Worm (Caenorhabditis elegans) whole organism, midembryonic: Measurements from ENCODE around the gene kel-3.

Experiments used
- T22C8.4 ChIP-seq: fragments of 200-800 bp; sonication (Bioruptor generic); IDR thresholded peaks from 2 replicates; pipeline ENCODE4 v1.3.6; 2022; ENCODE audit warnings: missing genetic modification characterization, missing compliant biosample characterization
- cog-1 ChIP-seq: sonication (generic microtip); optimal IDR thresholded peaks from 2 replicates; lab custom pipeline; 2016; ENCODE audit warnings: missing genetic modification characterization, missing compliant biosample characterization
- flt-1 ChIP-seq: fragments of 200-800 bp; sonication (Bioruptor generic); IDR thresholded peaks from 2 replicates; pipeline ENCODE4 v1.3.6; 2022; ENCODE audit warnings: missing genetic modification characterization, missing compliant biosample characterization
- klf-2 ChIP-seq: fragments of 200-800 bp; sonication (Bioruptor generic); conservative IDR thresholded peaks from 2 replicates; pipeline ENCODE4 v1.3.6; 2022; ENCODE audit warnings: missing genetic modification reagents, missing genetic modification characterization, missing compliant biosample characterization
- med-1 ChIP-seq: sonication (generic microtip); optimal IDR thresholded peaks from 2 replicates; lab custom pipeline; 2017; ENCODE audit warnings: missing genetic modification characterization, mild to moderate bottlenecking, missing compliant biosample characterization, antibody characterized with exemption, missing genetic modification reagents; ENCODE audit not compliant: insufficient read depth
- ref-1 ChIP-seq: fragments of 200-800 bp; sonication (Bioruptor generic); conservative IDR thresholded peaks from 2 replicates; pipeline ENCODE4 v1.3.6; 2022; ENCODE audit warnings: missing genetic modification reagents, missing genetic modification characterization, missing compliant biosample characterization
- tab-1 ChIP-seq: fragments of 200-800 bp; sonication (Bioruptor generic); IDR thresholded peaks from 2 replicates; pipeline ENCODE4 v1.3.6; 2022; ENCODE audit warnings: missing genetic modification characterization, missing compliant biosample characterization
- ztf-23 ChIP-seq: fragments of 200-800 bp; sonication (Bioruptor generic); IDR thresholded peaks from 2 replicates; pipeline ENCODE4 v1.3.6; 2022; ENCODE audit warnings: missing genetic modification reagents, missing genetic modification characterization, missing compliant biosample characterization
- ztf-29 ChIP-seq: fragments of 200-800 bp; sonication (Bioruptor generic); IDR thresholded peaks from 2 replicates; pipeline ENCODE4 v1.3.6; 2022; ENCODE audit warnings: missing genetic modification reagents, missing genetic modification characterization, missing compliant biosample characterization

Gene kel-3

DNA sequence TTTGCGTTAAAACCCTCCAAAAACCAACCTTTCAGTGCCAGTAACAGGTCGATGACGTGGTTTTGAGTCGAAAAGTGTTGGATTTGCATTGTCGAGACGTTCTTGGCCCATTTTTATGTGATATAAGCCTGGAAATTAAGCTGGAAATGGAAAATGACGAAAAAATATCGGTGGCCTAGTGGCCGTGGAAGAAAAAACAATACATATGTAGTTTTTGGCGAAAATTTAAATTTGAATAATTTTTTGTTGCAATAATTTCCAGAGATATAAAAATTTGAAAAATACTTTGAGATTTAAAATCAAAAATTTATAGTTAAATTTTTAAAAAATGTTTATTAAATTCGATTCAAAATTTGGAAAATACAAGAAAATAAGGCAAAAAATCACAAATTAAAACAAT is 25.2 kb upstream of the kel-3 start, which contains the start of gene ciao-2B:
TSS of gene ciao-2B (minus strand) at position 130 of the 400 bp plus-strand sequence.
- TF ChIP-seq ref-1 (GFP tag; lab: Robert Waterston, UW): no peak
- no peak for TF ChIP-seq tab-1 (GFP tag; lab: Robert Waterston, UW)
- no peak for TF ChIP-seq cog-1 (tag; lab: Kevin White, UChicago)
- no peak for TF ChIP-seq ztf-23 (GFP tag; lab: Robert Waterston, UW)
- no peak for TF ChIP-seq med-1 (GFP tag; lab: Kevin White, UChicago)
- no peak for TF ChIP-seq T22C8.4 (GFP tag; lab: Robert Waterston, UW)
- no peak for TF ChIP-seq ztf-29 (GFP tag; lab: Robert Waterston, UW)
- no peak for TF ChIP-seq flt-1 (GFP tag; lab: Robert Waterston, UW)
- TF ChIP-seq klf-2: no peak

DNA sequence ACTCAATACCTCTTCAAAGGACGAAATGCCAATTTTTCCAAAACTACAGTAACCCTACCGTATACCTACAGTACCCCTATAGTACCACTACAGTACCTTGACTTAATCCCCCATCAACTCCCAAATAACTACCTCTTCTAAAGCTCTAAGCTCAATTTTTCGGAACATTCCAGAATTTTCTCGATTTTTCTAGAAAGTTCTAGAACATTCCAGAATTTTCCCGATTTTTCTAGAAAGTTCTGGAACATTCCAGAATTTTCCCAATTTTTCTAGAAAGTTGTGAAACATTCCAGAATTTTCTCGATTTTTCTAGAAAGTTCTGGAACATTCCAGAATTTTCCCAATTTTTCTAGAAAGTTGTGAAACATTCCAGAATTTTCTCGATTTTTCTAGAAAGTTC is 17.8 kb upstream of the kel-3 start:
- TF ChIP-seq flt-1 (GFP tag; lab: Robert Waterston, UW): peak; percentile 65; the same call in 1 of the 2 replicates

DNA sequence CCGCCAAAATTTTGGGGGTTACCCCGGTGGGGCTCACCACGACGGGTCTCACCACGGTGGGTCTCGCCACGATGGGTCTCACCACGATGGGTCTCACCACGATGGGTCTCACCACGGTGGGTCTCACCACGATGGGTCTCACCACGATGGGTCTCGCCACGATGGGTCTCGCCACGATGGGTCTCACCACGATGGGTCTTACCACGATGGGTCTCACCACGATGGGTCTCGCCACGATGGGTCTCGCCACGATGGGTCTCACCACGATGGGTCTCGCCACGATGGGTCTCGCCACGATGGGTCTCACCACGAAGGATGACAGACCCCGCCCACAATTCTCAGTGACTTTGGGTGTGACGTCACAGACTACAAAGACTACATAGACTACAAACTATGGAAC is 16.4 kb upstream of the kel-3 start:
- TF ChIP-seq tab-1 (GFP tag; lab: Robert Waterston, UW): 0 out of 2 replicates have a peak, but pooled peaks have one; percentile 21

DNA sequence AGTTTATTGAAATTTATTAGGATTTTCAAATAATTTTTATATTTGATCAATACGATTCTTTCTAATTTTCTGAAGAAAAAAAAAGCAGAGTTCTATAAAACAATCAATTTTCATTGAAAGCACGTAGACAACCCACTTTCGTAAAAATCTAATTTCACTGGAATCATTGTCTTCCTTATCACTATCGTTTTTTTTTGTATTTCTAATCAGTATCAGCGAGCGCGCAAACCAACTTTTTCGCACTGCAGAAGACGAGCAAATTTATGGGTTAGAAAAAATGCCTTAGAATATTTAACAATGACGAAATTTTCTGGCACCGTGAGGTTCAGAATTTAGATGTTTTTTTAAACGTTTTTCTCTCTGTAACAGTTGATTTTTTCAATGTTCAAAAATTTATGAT is 11.8 kb upstream of the kel-3 start:
- TF ChIP-seq cog-1 (tag; lab: Kevin White, UChicago) (no peak), ztf-29 (GFP tag; lab: Robert Waterston, UW) (no peak), klf-2 (no peak), tab-1 (GFP tag; lab: Robert Waterston, UW) (no peak), ref-1 (GFP tag; lab: Robert Waterston, UW) (no peak), ztf-23 (GFP tag; lab: Robert Waterston, UW) (no peak), T22C8.4 (GFP tag; lab: Robert Waterston, UW) (no peak), med-1 (GFP tag; lab: Kevin White, UChicago) (no peak), flt-1 (GFP tag; lab: Robert Waterston, UW) (no peak)

DNA sequence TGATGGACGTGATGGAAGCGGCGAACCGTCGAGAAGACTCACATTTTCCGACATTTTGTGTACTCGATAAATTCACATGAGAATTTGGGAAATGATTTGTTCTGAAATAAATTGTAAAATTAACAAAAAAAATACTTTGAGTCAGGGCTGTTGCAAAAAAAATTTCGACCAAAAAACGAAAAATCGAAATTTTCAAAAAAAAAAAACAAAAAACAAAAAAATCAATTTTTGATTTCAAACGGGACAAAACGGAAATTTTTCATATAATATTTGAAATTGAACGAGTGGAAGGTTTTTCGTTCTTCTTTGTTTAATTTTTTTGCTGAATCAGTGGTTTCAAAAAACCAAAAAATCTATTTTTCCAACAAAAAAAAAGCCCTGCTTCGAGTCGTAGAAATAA is 9.4 kb upstream of the kel-3 start, which contains the start of gene cua-1:
TSS of gene cua-1 (minus strand) at position 101 of the 400 bp plus-strand sequence.
- TF ChIP-seq cog-1 (tag; lab: Kevin White, UChicago) (no peak), med-1 (GFP tag; lab: Kevin White, UChicago) (no peak), tab-1 (GFP tag; lab: Robert Waterston, UW) (no peak), ztf-29 (GFP tag; lab: Robert Waterston, UW) (no peak), flt-1 (GFP tag; lab: Robert Waterston, UW) (no peak), ref-1 (GFP tag; lab: Robert Waterston, UW) (no peak), T22C8.4 (GFP tag; lab: Robert Waterston, UW) (no peak), ztf-23 (GFP tag; lab: Robert Waterston, UW) (no peak)

DNA sequence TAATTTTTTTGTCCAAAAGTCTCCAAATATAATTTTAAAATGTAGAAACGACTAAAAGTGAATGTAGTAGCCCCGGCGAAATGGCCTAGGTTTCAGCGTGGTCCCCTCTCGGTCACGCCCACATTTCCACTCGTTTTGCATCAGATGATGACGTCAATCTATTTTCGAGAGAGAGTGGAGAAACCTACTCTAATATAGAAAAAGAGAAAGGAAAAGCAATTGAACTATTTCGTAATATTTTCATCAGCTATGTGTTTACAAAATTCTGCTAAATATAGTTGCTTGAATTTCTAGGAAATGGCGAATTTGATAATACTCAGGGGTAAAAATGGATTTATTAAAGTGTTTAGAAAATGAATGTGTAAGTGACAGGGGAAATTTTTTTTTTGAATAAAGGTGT is 8.8 kb upstream of the kel-3 start:
- no peak for TF ChIP-seq cog-1 (tag; lab: Kevin White, UChicago)
- TF ChIP-seq tab-1 (GFP tag; lab: Robert Waterston, UW): no peak
- no peak for TF ChIP-seq flt-1 (GFP tag; lab: Robert Waterston, UW)
- no peak for TF ChIP-seq ztf-29 (GFP tag; lab: Robert Waterston, UW)
- no peak for TF ChIP-seq klf-2
- TF ChIP-seq ref-1 (GFP tag; lab: Robert Waterston, UW): no peak
- no peak for TF ChIP-seq T22C8.4 (GFP tag; lab: Robert Waterston, UW)
- TF ChIP-seq ztf-23 (GFP tag; lab: Robert Waterston, UW): no peak
- TF ChIP-seq med-1 (GFP tag; lab: Kevin White, UChicago): no peak

DNA sequence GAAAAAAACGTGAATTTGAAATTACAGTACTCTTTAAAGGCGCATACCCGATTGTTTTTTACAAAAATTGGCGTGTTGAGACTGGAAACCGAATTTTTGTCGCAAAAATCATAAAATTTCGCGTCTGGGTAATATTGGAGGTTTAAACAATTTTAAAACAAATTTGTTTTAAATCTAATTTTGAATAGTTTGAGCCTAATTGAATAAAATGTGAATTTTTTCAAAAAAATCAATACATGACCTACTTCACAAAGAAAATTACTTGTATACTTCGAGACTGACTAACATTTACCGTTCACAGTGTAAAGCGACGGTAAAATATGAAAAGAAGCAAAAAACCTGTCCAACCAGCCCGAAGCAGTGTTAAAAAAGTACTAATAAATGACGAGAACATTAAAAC is 7.3 kb upstream of the kel-3 start:
- TF ChIP-seq ref-1 (GFP tag; lab: Robert Waterston, UW): no peak
- no peak for TF ChIP-seq tab-1 (GFP tag; lab: Robert Waterston, UW)
- no peak for TF ChIP-seq med-1 (GFP tag; lab: Kevin White, UChicago)
- no peak for TF ChIP-seq cog-1 (tag; lab: Kevin White, UChicago)
- TF ChIP-seq klf-2: no peak
- no peak for TF ChIP-seq ztf-29 (GFP tag; lab: Robert Waterston, UW)
- TF ChIP-seq ztf-23 (GFP tag; lab: Robert Waterston, UW): no peak
- no peak for TF ChIP-seq T22C8.4 (GFP tag; lab: Robert Waterston, UW)
- no peak for TF ChIP-seq flt-1 (GFP tag; lab: Robert Waterston, UW)

DNA sequence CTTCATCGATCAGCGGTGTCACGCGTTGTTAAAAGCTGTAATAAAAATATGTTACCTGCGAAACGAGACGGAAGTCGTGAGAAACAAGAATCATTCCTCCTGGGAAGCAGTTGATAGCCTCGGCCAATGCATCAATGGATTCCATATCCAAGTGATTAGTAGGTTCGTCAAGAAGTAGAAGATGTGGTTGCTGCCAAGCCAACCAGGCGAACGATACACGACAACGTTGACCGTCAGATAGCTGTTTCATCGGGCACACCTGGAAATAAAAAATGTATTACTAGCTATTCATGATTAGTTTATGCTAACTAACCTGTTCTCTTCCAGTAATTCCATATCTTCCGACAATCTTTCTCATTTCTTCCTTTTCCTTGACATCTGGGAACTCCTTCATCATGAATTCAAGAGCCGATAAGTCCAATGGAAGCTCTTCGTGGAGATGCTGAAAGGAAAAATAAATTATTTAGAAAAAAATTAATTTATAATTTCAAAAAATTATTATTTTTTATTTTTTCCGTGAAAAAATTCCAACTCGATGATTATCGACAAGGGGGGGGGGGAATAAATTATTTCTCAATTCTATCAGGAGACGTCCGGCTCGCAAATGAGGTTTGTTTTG is 5.5 kb upstream of the kel-3 start, which contains the start of gene tag-164:
TSS of gene tag-164 (plus strand) at position 569 of the 619 bp plus-strand sequence.
- TF ChIP-seq T22C8.4 (GFP tag; lab: Robert Waterston, UW): no peak
- TF ChIP-seq ztf-23 (GFP tag; lab: Robert Waterston, UW): no peak
- TF ChIP-seq ztf-29 (GFP tag; lab: Robert Waterston, UW): no peak
- no peak for TF ChIP-seq tab-1 (GFP tag; lab: Robert Waterston, UW)
- TF ChIP-seq cog-1 (tag; lab: Kevin White, UChicago): no peak
- no peak for TF ChIP-seq ref-1 (GFP tag; lab: Robert Waterston, UW)
- no peak for TF ChIP-seq flt-1 (GFP tag; lab: Robert Waterston, UW)
- TF ChIP-seq klf-2: no peak
- no peak for TF ChIP-seq med-1 (GFP tag; lab: Kevin White, UChicago)

DNA sequence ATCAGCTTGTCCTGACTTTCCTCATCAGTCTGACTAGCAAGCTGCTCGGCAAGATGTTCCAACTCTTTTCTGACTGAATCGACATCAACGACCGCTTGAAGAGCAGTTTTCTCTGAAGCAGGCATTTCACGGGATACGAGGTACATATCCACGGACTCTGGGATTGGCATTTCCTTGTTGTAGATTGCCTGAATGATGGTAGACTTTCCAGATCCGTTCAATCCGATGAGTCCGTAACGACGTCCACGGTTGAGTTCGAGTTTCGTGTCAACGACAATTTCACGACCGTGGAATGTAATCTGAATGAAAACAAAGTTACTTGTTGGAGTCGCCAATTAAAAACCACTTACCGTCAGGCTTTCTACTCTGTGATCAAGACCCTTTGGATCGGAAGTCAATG is 3.1 kb upstream of the kel-3 start:
- no peak for TF ChIP-seq ztf-23 (GFP tag; lab: Robert Waterston, UW)
- no peak for TF ChIP-seq cog-1 (tag; lab: Kevin White, UChicago)
- no peak for TF ChIP-seq tab-1 (GFP tag; lab: Robert Waterston, UW)
- no peak for TF ChIP-seq T22C8.4 (GFP tag; lab: Robert Waterston, UW)
- no peak for TF ChIP-seq klf-2
- no peak for TF ChIP-seq ztf-29 (GFP tag; lab: Robert Waterston, UW)
- TF ChIP-seq med-1 (GFP tag; lab: Kevin White, UChicago): no peak
- no peak for TF ChIP-seq ref-1 (GFP tag; lab: Robert Waterston, UW)
- TF ChIP-seq flt-1 (GFP tag; lab: Robert Waterston, UW): no peak
